Fruit fly (Drosophila melanogaster) whole organism: ENCODE data around the gene Ssb-c31a.

Source experiments
- CG8478 ChIP-seq: fragments of >200 bp; optimal IDR thresholded peaks from 2 replicates; lab custom pipeline; 2018; ENCODE audit warnings: inconsistent platforms
- Dll ChIP-seq: fragments of >200 bp; optimal IDR thresholded peaks from 2 replicates; lab custom pipeline; 2017
- EcR ChIP-seq, 2 experiments: fragments of >200 bp; optimal IDR thresholded peaks; 2 replicates each; lab custom pipeline; 2017; ENCODE audit warnings: missing biosample characterization in 2 of 2, missing genetic modification characterization in 2 of 2, missing genetic modification reagents in 2 of 2
- pan ChIP-seq: fragments of >200 bp; optimal IDR thresholded peaks from 2 replicates; lab custom pipeline; 2017
- psq ChIP-seq: fragments of >200 bp; optimal IDR thresholded peaks from 2 replicates; lab custom pipeline; 2017
- usp ChIP-seq: fragments of >200 bp; optimal IDR thresholded peaks from 2 replicates; lab custom pipeline; 2017; ENCODE audit warnings: missing biosample characterization, missing genetic modification characterization, mixed read lengths

DNA sequence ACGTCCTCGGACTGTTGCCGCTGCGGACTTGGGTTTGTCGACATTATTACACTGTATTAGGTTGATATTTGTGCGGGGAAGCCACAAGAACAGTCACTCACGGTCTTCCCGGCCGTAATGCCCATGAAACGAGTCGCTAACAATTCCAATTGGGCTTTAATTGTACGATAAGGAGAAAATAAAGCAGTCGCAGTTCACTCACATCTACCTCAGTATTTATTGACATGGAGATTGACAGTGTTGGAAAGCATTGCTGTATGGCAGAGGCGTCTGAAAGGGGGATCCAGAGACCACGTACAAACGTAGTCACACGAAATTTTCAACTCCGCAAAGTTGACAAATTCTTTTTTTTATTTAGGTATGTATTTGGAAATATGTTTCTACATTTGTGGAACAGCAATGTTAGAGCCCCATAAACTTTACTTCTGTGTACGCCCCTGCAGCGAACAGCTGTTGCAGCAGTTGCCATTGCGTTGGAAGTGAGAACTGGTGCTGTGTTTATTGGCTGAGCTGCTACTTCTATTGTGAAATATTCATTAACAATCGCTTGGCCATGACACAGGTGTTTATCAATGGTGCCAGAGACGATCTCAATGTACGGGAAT is 1.6 kb downstream of the Ssb-c31a start, which contains the start of the genes CG8372 and CG8360:
- TF ChIP-seq psq (lab: Kevin White, UChicago) (no peak), Dll (lab: Kevin White, UChicago) (no peak), CG8478 (lab: Kevin White, UChicago) (no peak), usp (no peak), pan (lab: Kevin White, UChicago) (no peak), EcR (GFP tag; optimal IDR thresholded peaks at IDR 0.05; lab: Kevin White, UChicago) (peak in 1 of 2 experiments; percentile 68)
